Fruit fly (Drosophila melanogaster) Kc167 (cell line): Measurements from ENCODE around the gene beta-PheRS.

Experiments
- Myc ChIP-seq: fragments of >200 bp; optimal IDR thresholded peaks from 2 replicates; lab custom pipeline; 2017; ENCODE audit warnings: missing external identifiers
- Sin3A ChIP-seq: fragments of >200 bp; optimal IDR thresholded peaks from 2 replicates; lab custom pipeline; 2018; ENCODE audit warnings: missing external identifiers
- h ChIP-seq: fragments of >200 bp; optimal IDR thresholded peaks from 3 replicates; lab custom pipeline; 2018; ENCODE audit warnings: missing external identifiers
- insv ChIP-seq: fragments of >200 bp; optimal IDR thresholded peaks from 3 replicates; lab custom pipeline; 2018; ENCODE audit warnings: missing external identifiers
- psq ChIP-seq: fragments of >200 bp; optimal IDR thresholded peaks from 2 replicates; lab custom pipeline; 2017; ENCODE audit warnings: missing external identifiers
- ttk ChIP-seq: sonication (Bioruptor generic); optimal IDR thresholded peaks from 2 replicates; lab custom pipeline; 2017; ENCODE audit warnings: missing external identifiers

The beta-PheRS gene

DNA sequence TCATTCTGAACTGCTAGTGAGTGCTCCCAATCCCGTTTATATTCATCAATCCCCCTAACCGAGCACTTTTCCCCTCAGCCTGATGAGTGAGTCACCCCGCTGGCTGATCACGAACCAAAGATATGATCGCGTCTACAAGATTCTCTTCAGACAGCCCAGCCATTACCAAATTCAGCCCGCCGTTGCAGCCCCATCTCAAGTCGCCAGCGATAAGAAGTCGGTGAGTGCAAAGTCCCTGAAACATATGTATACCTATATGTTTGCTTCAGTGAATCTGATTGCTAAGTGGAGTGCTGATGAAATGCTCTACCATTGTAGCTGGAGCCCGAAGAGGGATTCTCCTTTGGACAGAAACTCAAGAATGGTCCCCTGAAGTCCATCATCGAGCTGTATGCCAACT is 34.7 kb upstream of the beta-PheRS start:
- TF ChIP-seq Myc (lab: Kevin White, UChicago): no peak
- TF ChIP-seq h (lab: Kevin White, UChicago): no peak
- no peak for TF ChIP-seq insv (lab: Kevin White, UChicago)
- TF ChIP-seq ttk: no peak
- TF ChIP-seq psq (lab: Kevin White, UChicago): no peak
- TF ChIP-seq Sin3A (lab: Kevin White, UChicago): no peak

DNA sequence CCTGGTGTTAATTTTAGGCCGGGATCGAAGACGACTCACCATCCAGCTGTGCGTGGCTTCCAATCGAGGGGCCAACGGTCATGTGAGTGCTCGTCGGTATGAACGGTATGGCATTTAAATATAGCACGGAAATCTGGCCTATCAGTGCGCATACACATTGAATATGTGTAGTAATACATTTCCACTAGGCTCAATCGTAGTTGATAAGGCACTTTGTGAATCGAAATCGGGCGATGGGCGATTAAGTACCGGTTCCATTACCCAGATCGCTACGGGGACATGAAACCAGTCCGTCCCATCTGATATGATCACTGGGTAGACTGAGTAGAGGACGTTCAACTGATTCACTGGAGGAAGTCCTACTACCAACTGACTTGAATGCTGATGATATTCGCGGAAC is 32.9 kb upstream of the beta-PheRS start:
- no peak for TF ChIP-seq Sin3A (lab: Kevin White, UChicago)
- TF ChIP-seq psq (lab: Kevin White, UChicago): no peak
- TF ChIP-seq h (lab: Kevin White, UChicago): no peak
- TF ChIP-seq Myc (lab: Kevin White, UChicago): no peak
- no peak for TF ChIP-seq insv (lab: Kevin White, UChicago)
- TF ChIP-seq ttk: no peak

DNA sequence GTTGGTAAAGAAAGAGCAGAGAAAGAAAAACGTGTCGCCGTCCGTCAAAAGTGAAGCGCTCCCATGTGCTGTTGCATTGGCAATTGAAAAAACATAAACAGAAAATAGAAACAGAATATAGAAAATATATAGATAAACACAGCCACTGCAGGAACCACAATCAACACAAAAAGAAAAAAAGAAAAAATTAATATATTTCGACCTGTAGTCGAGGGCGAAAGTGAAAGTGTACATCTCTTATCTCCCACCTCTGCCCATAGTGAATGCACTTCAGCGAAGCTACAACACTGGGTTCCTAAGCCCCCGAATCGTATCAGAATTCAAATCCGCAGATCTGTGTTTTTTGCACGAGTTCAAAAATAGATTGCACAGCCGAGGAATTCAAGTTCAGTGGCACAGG is 31.7 kb upstream of the beta-PheRS start:
- TF ChIP-seq h (lab: Kevin White, UChicago) (no peak), psq (lab: Kevin White, UChicago) (no peak), Myc (lab: Kevin White, UChicago) (no peak), insv (lab: Kevin White, UChicago) (no peak), ttk (no peak), Sin3A (lab: Kevin White, UChicago) (no peak)

DNA sequence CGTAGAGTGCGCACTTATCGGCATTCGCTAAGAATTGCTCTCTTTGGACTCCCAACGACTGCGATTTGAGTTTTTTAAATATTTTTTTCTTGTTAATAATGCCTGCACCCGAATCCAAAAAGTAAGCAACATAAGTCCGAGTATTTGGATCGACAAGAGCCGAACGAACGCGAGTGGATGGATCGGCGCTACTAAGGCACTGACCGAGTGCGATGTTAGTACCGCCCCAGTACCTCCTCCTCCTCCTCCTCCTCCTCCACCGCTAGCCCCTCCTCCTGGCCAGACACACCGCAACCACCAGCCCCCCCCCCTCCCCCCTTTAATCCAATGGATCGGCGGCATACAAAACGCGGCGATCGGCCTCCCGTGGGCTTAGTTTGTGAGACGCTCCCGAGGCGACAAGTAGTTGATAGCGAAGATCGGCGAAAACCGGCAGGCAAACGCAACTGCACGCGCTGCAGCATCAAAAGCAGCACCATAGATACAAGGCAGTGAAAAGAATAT is 31.2 kb upstream of the beta-PheRS start, which contains the start of gene CG6356:
CG6356 (plus strand) TSS at position 374 of the 504 bp plus-strand sequence.
- TF ChIP-seq h (lab: Kevin White, UChicago) (no peak), psq (lab: Kevin White, UChicago) (no peak), ttk (no peak), Sin3A (lab: Kevin White, UChicago) (no peak), Myc (lab: Kevin White, UChicago) (no peak), insv (lab: Kevin White, UChicago) (no peak)

DNA sequence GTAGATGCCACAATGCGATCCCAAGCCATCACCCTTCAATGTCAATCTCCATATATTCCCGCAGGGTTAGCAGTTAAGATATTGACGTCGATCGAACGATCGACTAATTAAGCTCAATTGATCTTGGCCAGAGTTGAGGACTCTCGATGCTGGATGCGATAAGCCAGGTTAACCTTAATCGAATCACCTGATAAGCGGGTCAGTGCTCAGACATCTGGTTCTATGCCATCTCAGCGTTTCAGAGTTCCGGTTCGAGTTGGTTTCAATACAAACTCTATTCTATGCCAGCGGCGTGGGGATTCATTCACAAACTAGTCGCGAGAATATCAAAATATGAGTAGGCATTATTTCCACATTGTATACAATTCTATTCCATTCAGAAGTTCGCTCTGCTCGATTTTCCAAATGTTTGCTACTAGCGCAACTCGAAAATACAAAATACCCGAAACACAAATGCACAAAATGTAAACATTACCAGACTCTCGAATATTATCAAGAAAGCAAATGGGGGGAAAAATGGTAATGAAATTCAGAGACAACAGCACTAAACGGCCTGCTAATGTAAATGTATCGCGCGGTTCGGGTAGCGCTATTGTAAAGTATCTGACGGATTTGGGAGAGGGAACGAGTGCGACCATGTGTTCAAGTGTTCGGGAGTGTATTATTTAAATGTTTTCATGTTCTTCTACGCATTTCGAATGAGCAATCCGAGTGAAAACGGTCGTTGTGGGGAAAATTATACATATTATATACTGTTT is 30.3 kb upstream of the beta-PheRS start:
- TF ChIP-seq h (lab: Kevin White, UChicago) (no peak), Sin3A (lab: Kevin White, UChicago) (no peak), insv (lab: Kevin White, UChicago) (no peak), psq (lab: Kevin White, UChicago) (no peak)

DNA sequence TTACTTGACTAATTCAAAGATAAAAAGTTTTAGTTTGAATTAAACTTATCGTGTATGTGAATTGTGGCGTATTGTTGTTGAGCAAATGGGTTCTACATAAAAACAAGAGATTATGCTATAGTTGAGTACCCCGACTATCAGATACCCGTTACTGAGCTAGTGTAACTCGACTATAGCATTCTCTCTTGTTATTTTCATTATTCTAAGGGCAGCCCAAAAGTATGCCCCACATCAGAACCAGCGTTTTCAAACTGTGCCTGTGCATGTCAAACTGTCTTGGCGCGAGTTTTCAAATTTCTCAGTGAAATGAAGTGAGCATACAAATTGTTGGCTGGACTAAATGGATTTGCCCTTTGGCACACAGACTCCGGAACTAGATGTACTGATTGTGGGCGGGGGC is 26.8 kb upstream of the beta-PheRS start, which contains the start of gene shps:
shps (plus strand) TSS at position 282 of the 400 bp plus-strand sequence.
- no peak for TF ChIP-seq ttk
- TF ChIP-seq insv (lab: Kevin White, UChicago): no peak
- TF ChIP-seq h (lab: Kevin White, UChicago): no peak
- no peak for TF ChIP-seq Sin3A (lab: Kevin White, UChicago)
- no peak for TF ChIP-seq psq (lab: Kevin White, UChicago)

DNA sequence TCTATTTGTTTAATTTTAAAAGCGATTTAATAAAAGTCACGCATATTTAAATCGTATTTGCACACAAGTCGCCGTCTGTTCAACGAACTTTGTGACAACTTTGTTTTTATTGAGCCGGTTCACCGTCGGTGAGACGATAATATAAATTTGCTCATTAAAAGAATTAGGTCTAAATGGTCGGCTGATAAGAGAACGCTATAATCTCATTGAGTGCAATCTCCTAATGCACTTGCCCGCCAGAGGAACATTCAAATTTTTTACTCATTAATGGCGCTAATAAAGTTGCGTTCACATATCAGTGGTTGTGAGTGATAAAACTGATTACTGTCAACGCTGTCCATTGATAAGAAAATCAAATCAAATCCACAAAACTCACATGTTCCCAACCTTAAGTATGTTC is 26.3 kb upstream of the beta-PheRS start:
- TF ChIP-seq h (lab: Kevin White, UChicago) (no peak), insv (lab: Kevin White, UChicago) (no peak), Sin3A (lab: Kevin White, UChicago) (no peak), psq (lab: Kevin White, UChicago) (no peak), Myc (lab: Kevin White, UChicago) (no peak), ttk (no peak)

DNA sequence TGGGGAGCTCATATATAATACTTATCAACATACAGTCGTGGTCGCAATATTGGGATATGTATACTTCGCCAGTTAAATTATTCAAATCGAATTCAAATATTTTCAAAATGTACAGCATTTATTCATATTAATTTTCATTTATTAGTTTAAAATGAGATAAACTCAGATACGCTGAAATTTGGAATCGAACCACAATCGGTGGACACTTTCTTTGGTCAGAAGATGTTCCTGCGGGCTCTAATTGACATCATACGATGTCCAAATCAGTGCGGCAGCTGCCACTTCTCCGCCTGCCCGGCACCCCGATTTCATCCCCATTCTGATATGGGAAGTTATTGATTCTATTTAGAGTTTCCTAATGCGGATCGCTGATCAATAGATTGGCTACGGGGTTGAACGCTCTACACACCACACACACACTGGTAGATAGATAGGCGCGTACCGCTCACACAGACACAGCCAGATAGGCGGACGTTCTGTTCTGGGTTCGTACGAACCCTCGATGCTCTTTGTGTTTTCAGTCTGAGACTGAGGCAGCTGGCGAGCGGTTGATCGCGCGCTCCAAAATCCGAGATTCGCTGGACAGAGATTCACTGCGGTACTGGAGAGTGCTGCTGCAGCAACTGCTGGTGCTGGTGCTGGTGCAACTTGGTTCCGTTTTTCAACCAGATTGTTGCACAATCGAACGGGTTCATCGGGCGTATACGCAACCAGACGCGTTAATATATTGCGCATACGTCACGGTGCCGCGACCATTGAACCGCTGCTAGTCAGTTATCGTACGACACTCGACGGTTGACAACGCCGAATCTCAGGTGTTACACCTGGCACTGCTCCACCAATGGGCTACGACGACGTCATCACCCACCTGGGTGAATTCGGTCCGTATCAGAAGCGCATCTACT is 23.9 kb upstream of the beta-PheRS start, which contains the start of gene Orct:
Orct (plus strand) TSS at position 157 of the 905 bp plus-strand sequence.
- TF ChIP-seq insv (lab: Kevin White, UChicago): no peak

DNA sequence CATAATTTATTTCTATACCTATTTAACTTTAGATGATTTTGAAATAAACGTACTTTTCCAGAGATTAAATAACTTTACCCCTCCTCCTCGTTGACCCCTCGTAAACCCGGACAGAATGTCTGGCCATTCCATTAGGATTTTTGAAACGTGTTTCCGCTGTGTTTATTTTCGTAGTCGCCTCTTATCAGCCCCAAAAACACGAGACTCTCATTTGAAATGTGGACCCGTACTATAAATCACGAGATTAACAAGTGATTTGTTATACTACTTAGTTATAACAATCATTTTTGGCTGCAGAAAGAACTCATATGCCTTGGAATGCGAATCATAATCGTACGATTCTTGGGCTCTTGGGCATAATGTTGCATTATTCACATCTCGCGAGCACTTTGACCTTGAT is 23.0 kb upstream of the beta-PheRS start:
- TF ChIP-seq psq (lab: Kevin White, UChicago): no peak
- no peak for TF ChIP-seq h (lab: Kevin White, UChicago)
- TF ChIP-seq Myc (lab: Kevin White, UChicago): no peak
- no peak for TF ChIP-seq ttk
- no peak for TF ChIP-seq Sin3A (lab: Kevin White, UChicago)
- no peak for TF ChIP-seq insv (lab: Kevin White, UChicago)

DNA sequence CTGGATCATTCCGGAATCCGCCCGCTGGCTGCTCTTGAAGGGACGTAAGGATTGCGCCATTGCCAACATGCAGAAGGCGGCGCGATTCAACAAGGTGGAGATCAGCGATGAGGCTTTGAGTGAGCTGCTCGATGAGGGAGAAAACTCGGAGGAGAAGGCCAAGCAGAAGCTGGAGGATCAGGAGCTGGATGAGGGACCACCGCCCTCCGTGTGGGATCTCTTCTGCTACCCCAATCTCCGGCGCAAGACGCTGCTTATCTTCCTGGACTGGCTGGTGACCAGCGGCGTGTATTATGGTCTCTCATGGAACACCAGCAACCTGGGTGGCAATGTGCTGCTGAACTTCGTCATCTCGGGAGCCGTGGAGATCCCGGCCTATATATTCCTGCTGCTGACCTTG is 21.7 kb upstream of the beta-PheRS start:
- TF ChIP-seq ttk (peak; percentile 99), Sin3A (lab: Kevin White, UChicago) (no peak)

DNA sequence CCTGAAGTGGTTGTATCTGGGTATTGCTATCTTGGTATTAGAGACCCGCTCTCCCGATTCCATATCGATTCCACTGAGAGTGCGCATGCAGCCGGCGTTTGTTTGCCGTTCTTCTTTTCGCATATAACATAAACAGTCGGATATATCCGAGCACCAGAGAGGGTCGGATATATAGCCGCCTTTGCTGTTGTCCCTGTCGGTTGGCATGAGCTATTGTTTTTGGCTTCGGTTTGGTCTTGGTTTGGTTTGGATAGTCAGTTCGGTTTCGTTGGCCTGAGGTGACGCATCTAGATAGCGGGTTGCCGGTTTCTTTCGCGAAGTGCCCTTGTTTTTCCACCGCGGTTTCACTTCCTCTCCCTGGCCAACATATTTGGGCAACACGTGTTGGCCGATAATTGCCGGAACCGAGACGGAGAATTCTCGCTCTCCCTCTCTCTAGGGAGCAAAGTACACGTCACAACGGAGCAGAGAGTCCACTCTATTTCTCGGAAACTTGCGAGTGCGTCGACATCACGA is 20.4 kb upstream of the beta-PheRS start, which contains the start of gene Orct2:
Orct2 (plus strand) TSS at position 255 of the 516 bp plus-strand sequence.
- TF ChIP-seq insv (lab: Kevin White, UChicago): no peak
- no peak for TF ChIP-seq psq (lab: Kevin White, UChicago)
- no peak for TF ChIP-seq ttk
- TF ChIP-seq Sin3A (lab: Kevin White, UChicago): no peak
- TF ChIP-seq Myc (lab: Kevin White, UChicago): no peak
- no peak for TF ChIP-seq h (lab: Kevin White, UChicago)
